Fruit fly (Drosophila melanogaster) whole organism, adult: ENCODE data around the gene sll.

Experiments
- CG1620 ChIP-seq: fragments of 200-800 bp; sonication (Bioruptor generic); optimal IDR thresholded peaks from 2 replicates; lab custom pipeline; 2016; ENCODE audit warnings: missing biosample characterization, missing genetic modification characterization
- CG33017 ChIP-seq: fragments of 200-800 bp; sonication (Bioruptor generic); optimal IDR thresholded peaks from 2 replicates; lab custom pipeline; 2018; ENCODE audit warnings: missing biosample characterization, mild to moderate bottlenecking, missing genetic modification characterization, moderate library complexity
- CG5204 ChIP-seq: fragments of 200-800 bp; sonication (Bioruptor generic); optimal IDR thresholded peaks from 2 replicates; lab custom pipeline; 2016; ENCODE audit warnings: missing biosample characterization, missing genetic modification characterization
- CG7045 ChIP-seq: fragments of 200-800 bp; sonication (Bioruptor generic); optimal IDR thresholded peaks from 2 replicates; lab custom pipeline; 2017; ENCODE audit warnings: missing biosample characterization, mild to moderate bottlenecking, missing genetic modification characterization
- CG7101 ChIP-seq: fragments of 200-800 bp; sonication (Bioruptor generic); optimal IDR thresholded peaks from 2 replicates; lab custom pipeline; 2018; ENCODE audit warnings: missing biosample characterization, mild to moderate bottlenecking, missing genetic modification characterization, moderate library complexity
- Hr96 ChIP-seq: fragments of 200-800 bp; sonication (Bioruptor generic); optimal IDR thresholded peaks from 2 replicates; lab custom pipeline; 2016; ENCODE audit warnings: missing biosample characterization, missing genetic modification characterization
- Mnt ChIP-seq: fragments of 200-800 bp; sonication (Bioruptor generic); optimal IDR thresholded peaks from 2 replicates; lab custom pipeline; 2016; ENCODE audit warnings: missing biosample characterization, mild to moderate bottlenecking, missing genetic modification characterization
- kay ChIP-seq: fragments of 200-800 bp; sonication (Bioruptor generic); peaks from one replicate; lab custom pipeline; 2016; ENCODE audit warnings: missing biosample characterization, missing genetic modification characterization, borderline replicate concordance
- ovo ChIP-seq: fragments of 200-800 bp; sonication (Bioruptor generic); optimal IDR thresholded peaks from 2 replicates; lab custom pipeline; 2016; ENCODE audit warnings: missing biosample characterization, missing genetic modification characterization

- TF ChIP-seq Hr96 (GFP tag; lab: Kevin White, UChicago) (no peak), Mnt (GFP tag; lab: Kevin White, UChicago) (no peak), kay (GFP tag; lab: Kevin White, UChicago) (no peak), CG1620 (GFP tag; lab: Kevin White, UChicago) (no peak), CG33017 (tag; lab: Kevin White, UChicago) (no peak), CG7045 (GFP tag; lab: Kevin White, UChicago) (no peak), CG7101 (tag; lab: Kevin White, UChicago) (no peak), CG5204 (GFP tag; lab: Kevin White, UChicago) (no peak), ovo (GFP tag; lab: Kevin White, UChicago) (no peak)
Measured at dm6 chr3R:17593470-17593869, 12.4 kb upstream of the sll start.
